Worm (Caenorhabditis elegans): ENCODE data around the gene his-38.

DNA sequence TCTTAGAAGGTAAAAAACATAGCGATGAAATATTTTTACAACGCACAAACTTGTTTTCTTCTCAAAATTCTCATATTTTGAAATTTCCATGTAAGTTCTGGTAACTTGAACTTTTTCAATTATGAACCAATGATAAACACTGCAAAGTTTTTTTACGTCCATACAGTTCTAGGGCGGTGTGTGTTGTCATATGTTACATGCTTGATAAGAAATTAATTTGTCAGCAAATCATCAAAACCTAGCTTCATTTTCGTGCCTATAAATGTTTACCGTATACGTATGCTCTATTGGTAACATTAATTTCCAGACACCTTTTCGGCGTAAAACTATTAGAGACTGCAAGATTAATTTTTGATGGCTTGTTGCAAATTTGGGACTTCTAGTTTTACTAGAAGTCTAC, 33.5 kb upstream of the his-38 start:
- no peak for TF ChIP-seq elt-1 (tag; optimal IDR thresholded peaks at IDR 0.05)
- no peak for TF ChIP-seq lin-39 (tag; optimal IDR thresholded peaks at IDR 0.05)
- TF ChIP-seq fos-1 (tag; optimal IDR thresholded peaks at IDR 0.05): peak; percentile 39
- no peak for TF ChIP-seq lin-13 (GFP tag; optimal IDR thresholded peaks at IDR 0.05)
- no peak for TF ChIP-seq dmd-4 (tag; optimal IDR thresholded peaks at IDR 0.05)
- TF ChIP-seq snpc-4 (tag; optimal IDR thresholded peaks at IDR 0.05): no peak

Measured in whole organism, L2 larva.